Worm (Caenorhabditis elegans): ENCODE measurements around the gene M04D8.4.

M04D8.4 gene

DNA sequence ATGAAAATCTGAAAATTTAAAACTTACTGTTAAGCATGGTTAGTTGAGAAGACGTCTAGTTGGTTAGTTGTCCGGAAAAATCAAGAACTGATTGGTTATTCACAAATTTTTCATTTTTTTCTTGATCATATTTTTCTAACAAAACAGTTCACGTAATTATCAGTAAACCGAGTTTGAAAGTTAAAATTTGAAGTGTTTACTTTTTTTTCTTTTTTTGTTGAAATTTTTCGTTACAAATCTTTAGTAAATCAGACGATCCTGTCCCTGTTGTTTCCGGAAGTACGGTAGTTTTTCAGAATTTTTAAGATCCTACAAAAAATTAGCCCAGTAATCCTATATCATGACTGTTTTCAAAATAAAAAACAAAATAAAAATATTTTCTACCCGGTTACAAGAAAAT is 30.0 kb downstream of the M04D8.4 start, which contains the start of gene C05B5.2:
Gene C05B5.2 (minus strand): TSS at position 101 of the 400 bp plus-strand sequence.
- no peak for TF ChIP-seq R02D3.7 (tag; optimal IDR thresholded peaks at IDR 0.05)
- no peak for TF ChIP-seq ama-1 (optimal IDR thresholded peaks at IDR 0.05)
- no peak for TF ChIP-seq ceh-82 (tag; optimal IDR thresholded peaks at IDR 0.05)
- TF ChIP-seq ceh-28 (tag; optimal IDR thresholded peaks at IDR 0.05), result no peak
- no peak for TF ChIP-seq lsy-12 (tag; optimal IDR thresholded peaks at IDR 0.05)
- TF ChIP-seq nhr-76 (tag; optimal IDR thresholded peaks at IDR 0.05), result no peak
- TF ChIP-seq hmg-11 (tag; optimal IDR thresholded peaks at IDR 0.05), result no peak
- TF ChIP-seq egl-27 (tag; optimal IDR thresholded peaks at IDR 0.05), result no peak
- no peak for TF ChIP-seq jun-1 (tag; optimal IDR thresholded peaks at IDR 0.05)
- TF ChIP-seq nhr-28 (tag; optimal IDR thresholded peaks at IDR 0.05), result no peak
- TF ChIP-seq zag-1 (tag; optimal IDR thresholded peaks at IDR 0.05), result no peak
- TF ChIP-seq elt-3 (tag; optimal IDR thresholded peaks at IDR 0.05), result no peak
- TF ChIP-seq daf-12 (tag; optimal IDR thresholded peaks at IDR 0.05), result no peak
- TF ChIP-seq pha-4 (tag; optimal IDR thresholded peaks at IDR 0.05), result no peak

DNA sequence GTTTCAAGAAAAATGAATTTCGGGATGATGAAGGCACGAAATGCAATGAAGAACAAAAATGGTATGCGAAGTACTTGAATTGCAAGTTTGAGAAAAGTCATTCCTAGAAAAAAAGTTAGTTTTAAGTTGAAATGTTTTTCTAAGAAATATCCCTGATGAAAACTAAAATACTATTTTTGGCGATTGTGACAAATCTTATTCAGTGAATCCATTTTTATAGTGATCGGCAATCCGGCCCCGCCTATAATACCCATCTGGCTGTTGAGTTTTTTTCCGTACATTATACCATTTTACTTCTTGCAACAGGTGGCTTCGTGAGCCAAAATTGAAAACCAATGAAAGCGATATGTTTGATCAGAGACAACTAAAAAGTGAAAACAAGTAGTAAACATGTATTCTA is 31.2 kb downstream of the M04D8.4 start, which contains the start of gene C05B5.17:
Gene C05B5.17 (minus strand): TSS at position 101 of the 400 bp plus-strand sequence.
- no peak for TF ChIP-seq unc-62 (GFP tag; optimal IDR thresholded peaks at IDR 0.05)
- no peak for TF ChIP-seq ztf-4 (tag; optimal IDR thresholded peaks at IDR 0.05)
- TF ChIP-seq nhr-23 (tag; optimal IDR thresholded peaks at IDR 0.05), result no peak
- TF ChIP-seq mdl-1 (tag; optimal IDR thresholded peaks at IDR 0.05), result no peak
- TF ChIP-seq elt-1 (tag; optimal IDR thresholded peaks at IDR 0.05), result no peak
- no peak for TF ChIP-seq fkh-10 (GFP tag; optimal IDR thresholded peaks at IDR 0.05)
- TF ChIP-seq lin-39 (tag; optimal IDR thresholded peaks at IDR 0.05), result no peak
- TF ChIP-seq egl-5 (tag; optimal IDR thresholded peaks at IDR 0.05), result no peak
- TF ChIP-seq fkh-2 (tag; optimal IDR thresholded peaks at IDR 0.05), result no peak
- no peak for TF ChIP-seq skn-1 (tag; optimal IDR thresholded peaks at IDR 0.05)

DNA sequence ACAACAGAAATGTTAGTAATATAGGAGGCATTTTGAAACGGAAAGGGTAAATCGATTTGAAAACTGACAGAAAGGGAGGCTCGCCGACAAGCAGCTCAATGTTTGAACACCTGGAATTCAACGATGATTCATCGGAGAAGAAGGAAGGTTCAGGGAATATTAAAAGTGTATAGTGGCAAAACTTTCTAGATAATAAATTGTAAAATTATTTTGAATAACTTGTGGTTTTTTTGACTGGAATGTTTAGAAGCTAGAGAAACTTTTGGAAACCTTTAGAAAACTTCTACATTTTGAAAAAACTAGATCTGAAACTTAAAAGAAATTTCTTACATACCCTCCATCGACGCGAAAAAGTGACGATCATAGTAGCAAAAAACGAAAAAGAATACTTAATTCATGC is 32.6 kb downstream of the M04D8.4 start, which contains the start of gene pqn-8:
Gene pqn-8 (minus strand): TSS at position 101 of the 400 bp plus-strand sequence.
- TF ChIP-seq ceh-16 (tag; optimal IDR thresholded peaks at IDR 0.05) (no peak), nhr-237 (tag; optimal IDR thresholded peaks at IDR 0.05) (no peak)

DNA sequence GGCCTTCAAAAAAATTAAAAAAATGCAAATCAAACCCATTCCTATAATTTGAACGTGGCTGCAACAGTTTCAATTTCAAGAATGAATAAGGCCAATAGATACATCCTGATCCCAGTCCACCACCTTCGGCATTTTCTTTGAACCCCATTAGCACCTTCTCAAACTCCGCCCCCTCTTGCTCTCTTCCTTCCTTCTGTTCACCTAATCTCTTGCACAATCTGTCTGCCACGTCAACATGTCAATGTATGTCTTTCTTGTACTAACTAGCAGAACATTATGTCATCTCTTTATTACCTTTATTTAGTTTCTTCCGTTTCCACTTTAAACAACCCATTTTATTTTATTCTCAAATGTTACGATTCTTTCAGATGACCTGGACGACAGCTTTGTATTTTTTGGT is 36.9 kb downstream of the M04D8.4 start, which contains the start of gene C05B5.4:
Gene C05B5.4 (plus strand): TSS at position 351 of the 400 bp plus-strand sequence.
- TF ChIP-seq sea-2 (GFP tag; optimal IDR thresholded peaks at IDR 0.05) (no peak), daf-12 (tag; optimal IDR thresholded peaks at IDR 0.05) (no peak), unc-39 (tag; optimal IDR thresholded peaks at IDR 0.05) (no peak), egl-5 (tag; optimal IDR thresholded peaks at IDR 0.05) (no peak), hmg-11 (tag; optimal IDR thresholded peaks at IDR 0.05) (no peak), nhr-28 (tag; optimal IDR thresholded peaks at IDR 0.05) (no peak), pqm-1 (tag; optimal IDR thresholded peaks at IDR 0.05) (no peak), fkh-2 (tag; optimal IDR thresholded peaks at IDR 0.05) (no peak), ZK546.5 (tag; optimal IDR thresholded peaks at IDR 0.05) (no peak), unc-62 (GFP tag; optimal IDR thresholded peaks at IDR 0.05) (no peak), nhr-43 (tag; optimal IDR thresholded peaks at IDR 0.05; ENCODE audit: poor library complexity, severe bottlenecking) (no peak), snpc-4 (tag; optimal IDR thresholded peaks at IDR 0.05) (no peak), pha-4 (tag; optimal IDR thresholded peaks at IDR 0.05) (no peak), nhr-76 (tag; optimal IDR thresholded peaks at IDR 0.05) (no peak)

DNA sequence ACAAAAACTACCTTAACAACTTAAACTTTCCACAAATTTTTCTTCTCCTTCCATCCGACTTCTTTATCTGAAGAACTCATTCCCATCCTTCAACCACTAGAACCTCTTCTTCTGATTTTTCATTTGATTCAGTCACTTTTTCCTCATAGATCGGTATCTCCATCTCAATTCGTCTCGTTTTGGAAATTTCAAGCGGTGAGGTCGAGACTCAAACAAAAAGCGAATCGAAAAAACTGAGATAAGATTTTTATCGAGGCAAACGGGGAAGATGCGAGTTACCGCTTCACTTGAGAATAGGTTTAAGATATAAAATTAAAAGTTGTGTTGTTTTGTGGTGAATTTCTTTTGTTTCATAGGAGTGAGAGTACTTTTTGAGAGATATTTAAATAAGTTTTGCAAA is 39.1 kb downstream of the M04D8.4 start:
- peak; percentile 98 for TF ChIP-seq elt-1 (tag; optimal IDR thresholded peaks at IDR 0.05)
- TF ChIP-seq daf-12 (tag; optimal IDR thresholded peaks at IDR 0.05), result no peak

DNA sequence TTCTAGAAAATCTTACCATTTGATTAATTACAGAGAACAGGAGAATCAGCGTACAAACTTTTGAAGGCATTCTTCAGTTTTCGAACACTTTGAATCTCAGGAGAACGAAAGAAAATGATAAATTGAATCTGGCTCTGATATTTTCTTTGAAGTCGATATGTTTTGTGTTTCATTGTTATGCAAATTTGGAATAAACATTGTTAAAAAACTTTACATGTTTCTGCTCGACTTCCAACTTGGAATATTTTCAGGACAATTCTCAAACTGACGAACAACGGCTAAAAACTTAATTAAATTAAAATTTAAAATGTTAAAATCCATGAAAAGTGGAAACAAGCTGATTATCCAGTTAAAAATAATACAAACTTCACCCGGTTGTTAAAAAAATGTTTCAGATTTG is 42.1 kb downstream of the M04D8.4 start, which contains the start of gene C05B5.1:
Gene C05B5.1 (minus strand): TSS at position 101 of the 400 bp plus-strand sequence.
- TF ChIP-seq zag-1 (tag; optimal IDR thresholded peaks at IDR 0.05) (no peak), pha-4 (tag; optimal IDR thresholded peaks at IDR 0.05) (no peak), nhr-28 (tag; optimal IDR thresholded peaks at IDR 0.05) (no peak), fos-1 (tag; optimal IDR thresholded peaks at IDR 0.05) (no peak), lin-15B (tag; optimal IDR thresholded peaks at IDR 0.05) (no peak), ceh-9 (tag; optimal IDR thresholded peaks at IDR 0.05) (no peak), fkh-2 (tag; optimal IDR thresholded peaks at IDR 0.05) (no peak), nhr-25 (tag; optimal IDR thresholded peaks at IDR 0.05) (no peak), nhr-43 (tag; optimal IDR thresholded peaks at IDR 0.05; ENCODE audit: poor library complexity, severe bottlenecking) (no peak), hmg-11 (tag; optimal IDR thresholded peaks at IDR 0.05) (no peak), egl-27 (tag; optimal IDR thresholded peaks at IDR 0.05) (no peak), unc-62 (GFP tag; optimal IDR thresholded peaks at IDR 0.05) (no peak), ceh-28 (tag; optimal IDR thresholded peaks at IDR 0.05) (no peak), nhr-67 (tag; optimal IDR thresholded peaks at IDR 0.05) (no peak), eor-1 (tag; optimal IDR thresholded peaks at IDR 0.05) (no peak), unc-39 (tag; optimal IDR thresholded peaks at IDR 0.05) (no peak), egl-5 (tag; optimal IDR thresholded peaks at IDR 0.05) (no peak), R02D3.7 (tag; optimal IDR thresholded peaks at IDR 0.05) (no peak), nhr-11 (tag; optimal IDR thresholded peaks at IDR 0.05) (no peak)
